Fruit fly (Drosophila melanogaster): Measurements from ENCODE around the gene CG2926.

Gene CG2926

DNA sequence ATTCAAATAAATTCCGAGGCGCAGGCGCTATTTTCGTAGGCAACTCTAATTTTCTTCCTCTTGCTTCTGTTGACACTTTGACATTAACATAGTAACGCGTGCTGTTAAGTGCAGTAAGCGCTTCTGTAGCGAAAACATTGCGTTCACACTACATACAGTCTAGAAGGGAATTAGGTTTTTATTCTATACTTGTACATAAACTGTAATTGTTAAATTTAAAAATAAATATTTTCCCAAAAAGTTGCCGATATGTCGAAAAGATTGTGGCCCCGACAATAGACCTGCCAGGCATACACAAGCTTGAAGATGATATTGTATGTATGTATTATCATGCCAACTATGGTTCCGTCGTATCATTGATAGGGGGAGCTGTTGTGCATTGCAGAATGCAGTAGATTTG lies 18.3 kb upstream of the CG2926 start, which contains the start of gene asl (continued):
- TF ChIP-seq CG31365 (tag; optimal IDR thresholded peaks at IDR 0.05) (no peak), Adf1 (GFP tag; IDR thresholded peaks at IDR 0.05) (no peak; the same call in 1 of the 2 replicates), Fer1 (GFP tag; optimal IDR thresholded peaks at IDR 0.05) (peak; percentile 68), kah (GFP tag; optimal IDR thresholded peaks at IDR 0.05) (no peak), gce (GFP tag; IDR thresholded peaks at IDR 0.05) (0 out of 3 replicates have a peak, but pooled peaks have one; percentile 50), bbx (GFP tag; IDR thresholded peaks at IDR 0.05; ENCODE audit: partially characterized antibody) (no peak), Hr51 (GFP tag; optimal IDR thresholded peaks at IDR 0.05) (no peak), Stat92E (GFP tag; optimal IDR thresholded peaks at IDR 0.05) (no peak), CG6854 (GFP tag; optimal IDR thresholded peaks at IDR 0.05) (no peak), Pdp1 (GFP tag; optimal IDR thresholded peaks at IDR 0.05) (peak; percentile 54 to 59), al (GFP tag; IDR thresholded peaks at IDR 0.05) (peak; percentile 31; the same call in 1 of the 2 replicates), Myb (GFP tag; optimal IDR thresholded peaks at IDR 0.05) (peak; percentile 44), CG11085 (GFP tag; IDR thresholded peaks at IDR 0.05) (peak; percentile 54; the same call in 1 of the 2 replicates), chn (GFP tag; optimal IDR thresholded peaks at IDR 0.05) (peak; percentile 76), ranshi (GFP tag; IDR thresholded peaks at IDR 0.05) (0 out of 2 replicates have a peak, but pooled peaks have one; percentile 15), jing (GFP tag; optimal IDR thresholded peaks at IDR 0.05) (no peak), CoRest (tag; optimal IDR thresholded peaks at IDR 0.05) (peak; percentile 81), aop (GFP tag; IDR thresholded peaks at IDR 0.05) (no peak), H2.0 (GFP tag; IDR thresholded peaks at IDR 0.05) (no peak), CG4282 (GFP tag; optimal IDR thresholded peaks at IDR 0.05) (no peak), ems (GFP tag; optimal IDR thresholded peaks at IDR 0.05) (peak; percentile 52), Scr (GFP tag; IDR thresholded peaks at IDR 0.05; ENCODE audit: partially characterized antibody) (0 out of 2 replicates have a peak, but pooled peaks have one; percentile 20), CG4404 (GFP tag; IDR thresholded peaks at IDR 0.05) (no peak), lbe (GFP tag; optimal IDR thresholded peaks at IDR 0.05) (peak; percentile 41), CG9797 (GFP tag; optimal IDR thresholded peaks at IDR 0.05) (peak; percentile 61), NC2β (GFP tag; optimal IDR thresholded peaks at IDR 0.05) (peak; percentile 55), Chrac-16 (GFP tag; optimal IDR thresholded peaks at IDR 0.05) (peak; percentile 55), h (optimal IDR thresholded peaks at IDR 0.05) (no peak), insv (GFP tag; optimal IDR thresholded peaks at IDR 0.05) (peak in 1 of 2 experiments; percentile 77), esg (GFP tag; conservative IDR thresholded peaks at IDR 0.05) (peak; percentile 40; the same call in 1 of the 2 replicates), CG32532 (GFP tag; IDR thresholded peaks at IDR 0.05) (peak; percentile 76), Asciz (GFP tag; optimal IDR thresholded peaks at IDR 0.05) (peak; percentile 36), oc (tag; optimal IDR thresholded peaks at IDR 0.05) (no peak), CG9215 (GFP tag; IDR thresholded peaks at IDR 0.05) (peak; percentile 26; the same call in 1 of the 2 replicates), seq (GFP tag; IDR thresholded peaks at IDR 0.05) (no peak), Neu2 (GFP tag; optimal IDR thresholded peaks at IDR 0.05; ENCODE audit: borderline replicate concordance) (no peak), Dp (GFP tag; optimal IDR thresholded peaks at IDR 0.05) (peak; percentile 84), fru (optimal IDR thresholded peaks at IDR 0.05) (no peak), Bteb2 (GFP tag; optimal IDR thresholded peaks at IDR 0.05) (no peak), dm (GFP tag; optimal IDR thresholded peaks at IDR 0.05) (peak; percentile 31), jigr1 (GFP tag; IDR thresholded peaks at IDR 0.05) (no peak), tio (GFP tag; optimal IDR thresholded peaks at IDR 0.05) (no peak), jumu (GFP tag; optimal IDR thresholded peaks at IDR 0.05) (peak; percentile 30), onecut (GFP tag; IDR thresholded peaks at IDR 0.05) (peak; percentile 58), usp (GFP tag; optimal IDR thresholded peaks at IDR 0.05) (no peak), tx (GFP tag; optimal IDR thresholded peaks at IDR 0.05) (peak; percentile 35), crc (GFP tag; optimal IDR thresholded peaks at IDR 0.05) (peak; percentile 49), CG33213 (GFP tag; optimal IDR thresholded peaks at IDR 0.05) (peak; percentile 66), abd-A (tag; optimal IDR thresholded peaks at IDR 0.05) (no peak), Atf6 (GFP tag; IDR thresholded peaks at IDR 0.05) (peak; percentile 56), CG6791 (GFP tag; IDR thresholded peaks at IDR 0.05; ENCODE audit: partially characterized antibody) (peak; percentile 57; the same call in 1 of the 3 replicates)
